Worm (Caenorhabditis elegans): ENCODE data around the gene F19H6.4.

Gene F19H6.4

ce11 chrX:12367498-12367897 lies 2.0 kb downstream of the F19H6.4 start (continued):
- TF ChIP-seq hlh-11 (tag; optimal IDR thresholded peaks at IDR 0.05): peak; percentile 53
- no peak for TF ChIP-seq ceh-62 (tag; optimal IDR thresholded peaks at IDR 0.05)
- no peak for TF ChIP-seq cey-2 (tag; optimal IDR thresholded peaks at IDR 0.05; ENCODE audit: borderline replicate concordance, insufficient read depth)
- TF ChIP-seq dve-1 (tag; optimal IDR thresholded peaks at IDR 0.05; ENCODE audit: insufficient read depth): no peak
- TF ChIP-seq hlh-30 (tag; optimal IDR thresholded peaks at IDR 0.05; ENCODE audit: insufficient read depth): peak; percentile 49
- no peak for TF ChIP-seq F26F4.8 (GFP tag; conservative IDR thresholded peaks at IDR 0.05)
- no peak for TF ChIP-seq nhr-25 (tag; optimal IDR thresholded peaks at IDR 0.05; ENCODE audit: borderline replicate concordance, insufficient read depth)
- 0 out of 2 replicates have a peak, but pooled peaks have one; percentile 33 for TF ChIP-seq ceh-20 (GFP tag; IDR thresholded peaks at IDR 0.05)
- no peak for TF ChIP-seq nhr-10 (tag; optimal IDR thresholded peaks at IDR 0.05)
- peak; percentile 13 for TF ChIP-seq lin-13 (GFP tag; optimal IDR thresholded peaks at IDR 0.05)
- no peak for TF ChIP-seq zfp-2 (tag; optimal IDR thresholded peaks at IDR 0.05)
- TF ChIP-seq mxl-2 (GFP tag; conservative IDR thresholded peaks at IDR 0.05): no peak
- TF ChIP-seq spr-1 (tag; optimal IDR thresholded peaks at IDR 0.05): peak; percentile 14
- no peak for TF ChIP-seq snpc-4 (tag; optimal IDR thresholded peaks at IDR 0.05)
- TF ChIP-seq nhr-28 (tag; optimal IDR thresholded peaks at IDR 0.05): no peak
- TF ChIP-seq mes-2 (tag; optimal IDR thresholded peaks at IDR 0.05; ENCODE audit: poor library complexity, severe bottlenecking): peak; percentile 81
- TF ChIP-seq nhr-111 (GFP tag; optimal IDR thresholded peaks at IDR 0.05): no peak
- TF ChIP-seq ces-1 (GFP tag; optimal IDR thresholded peaks at IDR 0.05): no peak
- TF ChIP-seq saeg-2 (GFP tag; IDR thresholded peaks at IDR 0.05): no peak
- TF ChIP-seq fos-1 (tag; optimal IDR thresholded peaks at IDR 0.05): no peak
- TF ChIP-seq spr-3 (GFP tag; optimal IDR thresholded peaks at IDR 0.05): no peak
- TF ChIP-seq F10B5.3 (tag; optimal IDR thresholded peaks at IDR 0.05): no peak
- no peak for TF ChIP-seq lir-3 (tag; optimal IDR thresholded peaks at IDR 0.05)
- TF ChIP-seq zfp-3 (GFP tag; conservative IDR thresholded peaks at IDR 0.05): no peak
- no peak for TF ChIP-seq lin-15B (tag; optimal IDR thresholded peaks at IDR 0.05)
- no peak for TF ChIP-seq ceh-28 (tag; optimal IDR thresholded peaks at IDR 0.05)
- TF ChIP-seq F49E8.2 (tag; optimal IDR thresholded peaks at IDR 0.05; ENCODE audit: borderline replicate concordance): no peak
- TF ChIP-seq daf-8 (GFP tag; IDR thresholded peaks at IDR 0.05): no peak
- peak; percentile 90 for TF ChIP-seq hmg-1.1 (GFP tag; IDR thresholded peaks at IDR 0.05)
- no peak for TF ChIP-seq nhr-48 (tag; optimal IDR thresholded peaks at IDR 0.05)
- TF ChIP-seq skn-1 (tag; optimal IDR thresholded peaks at IDR 0.05): no peak
- TF ChIP-seq T20F7.1 (GFP tag; optimal IDR thresholded peaks at IDR 0.05): no peak
- 0 out of 2 replicates have a peak, but pooled peaks have one; percentile 41 for TF ChIP-seq nhr-42 (GFP tag; IDR thresholded peaks at IDR 0.05)
- no peak for TF ChIP-seq zip-11 (GFP tag; IDR thresholded peaks at IDR 0.05)
- peak; percentile 65 for TF ChIP-seq mep-1 (tag; optimal IDR thresholded peaks at IDR 0.05)
- no peak for TF ChIP-seq dpl-1 (GFP tag; optimal IDR thresholded peaks at IDR 0.05)
- TF ChIP-seq lin-29 (GFP tag; IDR thresholded peaks at IDR 0.05): no peak
- no peak; the same call in 1 of the 2 replicates for TF ChIP-seq T26A8.4 (GFP tag; IDR thresholded peaks at IDR 0.05)
- TF ChIP-seq hif-1 (tag; optimal IDR thresholded peaks at IDR 0.05): peak in 1 of 2 experiments; percentile 27
- peak; percentile 64 for TF ChIP-seq nhr-77 (tag; optimal IDR thresholded peaks at IDR 0.05)
- 0 out of 2 replicates have a peak, but pooled peaks have one; percentile 55 for TF ChIP-seq Y105C5A.15 (GFP tag; IDR thresholded peaks at IDR 0.05)
- TF ChIP-seq arid-1 (GFP tag; conservative IDR thresholded peaks at IDR 0.05): peak; percentile 73
- no peak for TF ChIP-seq tag-97 (GFP tag; IDR thresholded peaks at IDR 0.05)
- TF ChIP-seq ceh-44 (GFP tag; IDR thresholded peaks at IDR 0.05): no peak; the same call in 1 of the 2 replicates
- peak; percentile 75 for TF ChIP-seq vab-7 (GFP tag; IDR thresholded peaks at IDR 0.05)
- peak; percentile 43; the same call in 1 of the 2 replicates for TF ChIP-seq Y48G9A.11 (GFP tag; IDR thresholded peaks at IDR 0.05)
- no peak for TF ChIP-seq D1046.2 (GFP tag; IDR thresholded peaks at IDR 0.05)
- peak; percentile 94 for TF ChIP-seq aha-1 (tag)
- no peak for TF ChIP-seq ceh-82 (tag; optimal IDR thresholded peaks at IDR 0.05)
- TF ChIP-seq lim-7 (GFP tag; IDR thresholded peaks at IDR 0.05): peak; percentile 88
- peak; percentile 39 for TF ChIP-seq mxl-3 (GFP tag; optimal IDR thresholded peaks at IDR 0.05)
